Worm (Caenorhabditis elegans): Measurements from ENCODE around the gene rab-3.

rab-3 gene

DNA sequence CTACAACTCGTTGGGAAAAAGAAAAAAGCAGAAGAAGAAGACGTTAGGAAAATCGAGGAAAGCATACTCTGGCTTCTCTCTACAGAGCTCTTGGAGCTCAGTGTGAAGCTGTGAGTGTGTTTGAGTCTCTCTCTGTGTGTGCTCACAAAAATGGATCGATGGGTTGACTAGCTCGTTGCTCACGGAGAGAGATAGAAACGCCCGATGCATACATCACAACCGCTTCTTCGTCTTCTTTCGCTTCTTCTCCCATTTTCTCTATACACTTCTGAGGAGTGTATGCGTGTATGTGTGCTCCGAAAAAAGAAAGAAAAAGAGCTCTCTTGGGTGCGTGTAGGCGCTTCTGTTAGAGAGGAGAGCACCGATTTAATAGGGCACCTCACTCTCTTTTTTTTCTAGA is 2.6 kb downstream of the rab-3 start (continued):
- peak; percentile 73 for TF ChIP-seq ctbp-1 (GFP tag; IDR thresholded peaks at IDR 0.05)
- TF ChIP-seq hif-1 (tag; optimal IDR thresholded peaks at IDR 0.05): peak in 1 of 2 experiments; percentile 37
- no peak for TF ChIP-seq nhr-28 (tag; optimal IDR thresholded peaks at IDR 0.05)
- peak; percentile 57 for TF ChIP-seq nhr-11 (tag; optimal IDR thresholded peaks at IDR 0.05)
- no peak for TF ChIP-seq jun-1 (tag; optimal IDR thresholded peaks at IDR 0.05)
- no peak for TF ChIP-seq ceh-44 (GFP tag; IDR thresholded peaks at IDR 0.05)
- no peak for TF ChIP-seq F26F4.8 (GFP tag; conservative IDR thresholded peaks at IDR 0.05)
- no peak for TF ChIP-seq F44E2.7 (GFP tag; IDR thresholded peaks at IDR 0.05)
- TF ChIP-seq lsy-2 (tag; optimal IDR thresholded peaks at IDR 0.05): peak; percentile 70 to 71
- peak; percentile 46; the same call in 1 of the 2 replicates for TF ChIP-seq ceh-20 (GFP tag; IDR thresholded peaks at IDR 0.05)
- no peak for TF ChIP-seq lin-29 (GFP tag; IDR thresholded peaks at IDR 0.05)
- no peak for TF ChIP-seq nhr-76 (tag; optimal IDR thresholded peaks at IDR 0.05)
- no peak for TF ChIP-seq duxl-1 (tag; optimal IDR thresholded peaks at IDR 0.05; ENCODE audit: poor library complexity)
- peak in 1 of 2 experiments; percentile 47 for TF ChIP-seq mdl-1 (tag; optimal IDR thresholded peaks at IDR 0.05)
- no peak for TF ChIP-seq mxl-2 (GFP tag; conservative IDR thresholded peaks at IDR 0.05)
- TF ChIP-seq dmd-8 (GFP tag; IDR thresholded peaks at IDR 0.05): no peak
- no peak for TF ChIP-seq fos-1 (tag; optimal IDR thresholded peaks at IDR 0.05)
- no peak for TF ChIP-seq Y105C5A.15 (GFP tag; IDR thresholded peaks at IDR 0.05)
- peak; percentile 61 for TF ChIP-seq ceh-28 (tag; optimal IDR thresholded peaks at IDR 0.05)
- TF ChIP-seq F37D6.2 (tag; optimal IDR thresholded peaks at IDR 0.05): peak; percentile 61
- TF ChIP-seq rbr-2 (tag; optimal IDR thresholded peaks at IDR 0.05): peak; percentile 84
- TF ChIP-seq F49E8.2 (tag; optimal IDR thresholded peaks at IDR 0.05; ENCODE audit: borderline replicate concordance): no peak
- TF ChIP-seq ceh-62 (tag; optimal IDR thresholded peaks at IDR 0.05): no peak
- TF ChIP-seq spr-3 (GFP tag; optimal IDR thresholded peaks at IDR 0.05): no peak
- no peak for TF ChIP-seq nhr-25 (tag; optimal IDR thresholded peaks at IDR 0.05; ENCODE audit: borderline replicate concordance, insufficient read depth)
- TF ChIP-seq Y5F2A.4 (GFP tag; optimal IDR thresholded peaks at IDR 0.05): no peak
- TF ChIP-seq dmd-6 (GFP tag; IDR thresholded peaks at IDR 0.05): peak; percentile 21; the same call in 1 of the 2 replicates
- no peak for TF ChIP-seq unc-130 (GFP tag; optimal IDR thresholded peaks at IDR 0.05)
- no peak for TF ChIP-seq R02D3.7 (tag; optimal IDR thresholded peaks at IDR 0.05)
- TF ChIP-seq unc-62 (GFP tag; optimal IDR thresholded peaks at IDR 0.05 in 1 of 2): peak in 1 of 2 experiments; percentile 75
- no peak for TF ChIP-seq unc-62 (tag; optimal IDR thresholded peaks at IDR 0.05)
- TF ChIP-seq nhr-10 (tag; optimal IDR thresholded peaks at IDR 0.05): no peak
- no peak for TF ChIP-seq madf-9 (GFP tag; conservative IDR thresholded peaks at IDR 0.05)
- TF ChIP-seq ama-1 (optimal IDR thresholded peaks at IDR 0.05): no peak
- peak; percentile 86 for TF ChIP-seq hmg-1.1 (GFP tag; IDR thresholded peaks at IDR 0.05)
- TF ChIP-seq T26A8.4 (GFP tag; IDR thresholded peaks at IDR 0.05): no peak
- peak; percentile 84 for TF ChIP-seq fkh-10 (GFP tag; optimal IDR thresholded peaks at IDR 0.05)
- TF ChIP-seq mep-1 (tag; optimal IDR thresholded peaks at IDR 0.05): peak; percentile 86
- no peak for TF ChIP-seq zip-11 (GFP tag; IDR thresholded peaks at IDR 0.05)
- peak; percentile 15 for TF ChIP-seq dpl-1 (GFP tag; optimal IDR thresholded peaks at IDR 0.05)
- TF ChIP-seq aha-1 (tag): peak; percentile 75
- TF ChIP-seq ces-1 (GFP tag; optimal IDR thresholded peaks at IDR 0.05): peak; percentile 67
- TF ChIP-seq nhr-237 (tag; optimal IDR thresholded peaks at IDR 0.05): no peak

ce11 chrII:5719848-5720247 is 7.8 kb downstream of the rab-3 start, which contains the start of gene damt-1:
damt-1 (plus strand) TSS chrII:5720148.
- peak in 1 of 2 experiments; percentile 10 for TF ChIP-seq unc-62 (GFP tag; optimal IDR thresholded peaks at IDR 0.05 in 1 of 2)
- TF ChIP-seq unc-62 (tag; optimal IDR thresholded peaks at IDR 0.05): no peak
- TF ChIP-seq zfp-2 (tag; optimal IDR thresholded peaks at IDR 0.05): no peak
